Worm (Caenorhabditis elegans) whole organism, midembryonic: ENCODE results near the gene K09F6.13.

Experiments
- cog-1 ChIP-seq: sonication (generic microtip); optimal IDR thresholded peaks from 2 replicates; lab custom pipeline; 2016; ENCODE audit warnings: missing genetic modification characterization, missing compliant biosample characterization
- flt-1 ChIP-seq: fragments of 200-800 bp; sonication (Bioruptor generic); IDR thresholded peaks from 2 replicates; pipeline ENCODE4 v1.3.6; 2022; ENCODE audit warnings: missing genetic modification characterization, missing compliant biosample characterization
- med-1 ChIP-seq: sonication (generic microtip); optimal IDR thresholded peaks from 2 replicates; lab custom pipeline; 2017; ENCODE audit warnings: missing genetic modification characterization, mild to moderate bottlenecking, missing compliant biosample characterization, antibody characterized with exemption, missing genetic modification reagents; ENCODE audit not compliant: insufficient read depth
- ztf-23 ChIP-seq: fragments of 200-800 bp; sonication (Bioruptor generic); IDR thresholded peaks from 2 replicates; pipeline ENCODE4 v1.3.6; 2022; ENCODE audit warnings: missing genetic modification reagents, missing genetic modification characterization, missing compliant biosample characterization
- ztf-29 ChIP-seq: fragments of 200-800 bp; sonication (Bioruptor generic); IDR thresholded peaks from 2 replicates; pipeline ENCODE4 v1.3.6; 2022; ENCODE audit warnings: missing genetic modification reagents, missing genetic modification characterization, missing compliant biosample characterization

DNA sequence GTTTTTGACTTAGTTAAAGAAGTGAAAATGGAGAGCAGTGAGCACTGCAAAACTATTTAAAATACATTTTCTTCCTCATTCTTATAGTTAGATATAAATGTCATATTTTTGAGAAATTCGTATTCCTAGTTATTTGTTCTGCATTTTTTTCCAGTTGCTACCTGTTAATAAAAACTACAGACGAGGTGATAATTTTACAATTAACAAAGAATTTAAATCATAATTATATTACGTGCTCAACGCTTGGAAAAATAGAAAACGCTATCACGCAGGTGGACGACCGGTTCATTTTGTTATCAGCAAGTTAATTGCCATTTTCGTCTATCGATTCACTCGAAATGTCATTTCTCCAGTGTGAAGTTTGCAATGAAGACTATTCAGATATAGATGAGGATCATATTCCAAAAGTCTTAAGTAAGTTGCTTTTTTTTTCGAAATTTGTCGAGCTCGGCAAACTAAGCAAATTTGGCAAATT lies 29.0 kb downstream of the K09F6.13 start, which contains the start of the genes ZK1240.5 and ZK1240.9:
- TF ChIP-seq ztf-23 (GFP tag; lab: Robert Waterston, UW) (no peak), med-1 (no peak), cog-1 (tag; lab: Kevin White, UChicago) (no peak), flt-1 (GFP tag; lab: Robert Waterston, UW) (no peak), ztf-29 (GFP tag; lab: Robert Waterston, UW) (no peak)
